Fruit fly (Drosophila melanogaster) whole organism, larva: ENCODE data around the gene Ir64a.

Experiments
- noc ChIP-seq: fragments of 200-800 bp; sonication (Bioruptor generic); optimal IDR thresholded peaks from 3 replicates; lab custom pipeline; 2019; ENCODE audit warnings: missing biosample characterization, mild to moderate bottlenecking, missing genetic modification characterization, moderate library complexity

Ir64a gene

DNA sequence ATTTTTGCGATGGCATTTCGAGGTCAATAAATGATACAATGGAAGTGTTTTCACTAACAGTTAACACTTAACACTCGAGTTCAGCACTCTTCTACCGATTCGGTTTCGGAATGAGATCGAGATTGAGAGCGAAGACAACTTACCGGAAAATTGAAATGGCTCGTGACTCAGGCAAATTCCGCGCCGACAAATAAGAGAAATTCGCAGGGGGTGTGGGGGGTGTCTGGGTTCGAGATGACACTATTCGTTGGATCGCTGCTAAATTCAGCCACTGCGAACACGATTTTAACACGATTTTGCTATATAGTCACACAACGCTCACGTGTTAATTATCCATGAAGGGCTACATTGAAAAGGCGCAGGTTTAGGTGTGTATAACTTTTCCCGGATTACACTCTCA, 28.1 kb downstream of the Ir64a start:
- TF ChIP-seq noc (tag; lab: Kevin White, UChicago): no peak

DNA sequence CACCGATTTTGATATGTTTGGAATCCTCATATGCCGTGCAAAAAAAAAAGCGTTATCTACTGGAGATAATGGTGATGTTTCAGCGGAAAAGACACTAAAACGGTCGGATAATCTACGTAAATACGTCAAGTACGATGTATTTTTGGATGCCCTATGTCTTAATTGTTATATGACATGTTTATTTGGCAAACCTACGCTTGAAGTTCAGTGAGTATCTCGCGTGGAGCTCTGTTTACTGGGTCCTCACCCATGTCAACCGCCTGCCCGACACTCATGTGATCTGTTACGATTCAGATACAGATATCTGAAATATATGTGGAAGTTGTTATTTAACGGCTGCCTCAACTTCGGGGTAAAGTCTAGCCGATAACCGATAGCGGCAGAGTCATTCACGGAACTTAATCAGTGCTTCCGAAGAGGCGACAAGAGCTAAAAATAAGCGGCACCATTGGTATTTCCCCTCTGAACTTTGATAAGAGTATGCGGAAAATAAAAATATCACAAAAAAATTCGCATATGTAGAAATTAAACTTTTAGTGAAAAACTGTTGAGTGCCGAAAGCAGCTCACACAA, 29.1 kb downstream of the Ir64a start:
- TF ChIP-seq noc (tag; lab: Kevin White, UChicago): peak; percentile 34

DNA sequence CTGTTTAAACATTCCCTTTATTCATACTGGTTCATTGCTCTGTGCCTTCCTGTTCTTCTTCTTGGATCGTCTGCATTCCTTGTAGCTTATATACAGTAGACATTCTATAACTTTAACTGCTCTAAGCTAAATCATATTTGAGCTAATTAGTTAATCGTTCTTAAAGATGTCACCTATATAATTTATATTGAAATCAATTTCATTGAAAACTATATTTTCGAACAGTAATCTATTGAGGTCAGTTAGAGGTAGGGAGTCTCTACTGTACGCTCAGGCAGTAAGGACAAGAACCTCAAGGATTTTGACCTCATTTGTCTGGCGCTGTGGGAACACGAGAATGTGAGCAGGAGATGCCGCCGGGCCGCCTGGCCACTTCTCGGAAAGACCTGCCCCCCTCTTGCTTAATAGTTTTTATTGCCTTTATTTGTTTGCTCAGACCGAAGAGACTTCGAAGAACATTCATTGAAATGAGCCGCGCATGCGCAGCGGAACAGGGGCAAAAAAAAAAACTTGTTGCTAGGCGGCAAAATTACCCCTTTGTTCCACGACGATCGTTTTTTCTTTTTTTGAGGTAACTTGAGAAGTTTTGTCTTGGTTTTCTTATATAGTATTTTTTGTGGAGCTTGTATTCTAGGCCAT, 29.8 kb downstream of the Ir64a start:
- peak; percentile 16 for TF ChIP-seq noc (tag; lab: Kevin White, UChicago)

dm6 chr3L:5351348-5351850, 31.2 kb downstream of the Ir64a start:
- no peak for TF ChIP-seq noc (tag; lab: Kevin White, UChicago)

DNA sequence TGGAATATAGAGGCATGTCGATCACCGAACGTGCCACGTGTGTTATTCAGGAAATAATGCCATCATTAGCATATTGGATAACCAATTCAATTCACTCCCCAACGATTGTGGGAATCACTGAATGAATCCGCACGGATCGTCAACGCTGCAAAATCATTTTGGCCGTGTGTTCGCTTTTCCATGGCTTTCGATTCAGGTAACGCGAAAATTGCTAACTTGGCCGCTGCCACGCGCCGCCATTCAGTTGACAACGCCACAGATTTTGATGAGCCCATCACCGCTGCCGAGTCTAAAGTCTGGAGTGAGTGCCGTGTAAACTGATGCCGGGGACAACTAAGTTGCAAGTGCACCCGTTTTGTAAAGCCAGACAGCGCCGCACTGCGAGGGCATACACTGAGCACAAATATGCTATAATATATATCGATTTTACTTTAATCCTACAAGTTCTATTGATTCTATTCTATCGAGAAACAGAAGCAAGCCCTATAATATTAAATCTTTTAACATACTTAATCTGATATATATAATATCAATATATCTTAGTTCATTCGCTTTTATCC, 32.8 kb downstream of the Ir64a start:
- no peak for TF ChIP-seq noc (tag; lab: Kevin White, UChicago)

DNA sequence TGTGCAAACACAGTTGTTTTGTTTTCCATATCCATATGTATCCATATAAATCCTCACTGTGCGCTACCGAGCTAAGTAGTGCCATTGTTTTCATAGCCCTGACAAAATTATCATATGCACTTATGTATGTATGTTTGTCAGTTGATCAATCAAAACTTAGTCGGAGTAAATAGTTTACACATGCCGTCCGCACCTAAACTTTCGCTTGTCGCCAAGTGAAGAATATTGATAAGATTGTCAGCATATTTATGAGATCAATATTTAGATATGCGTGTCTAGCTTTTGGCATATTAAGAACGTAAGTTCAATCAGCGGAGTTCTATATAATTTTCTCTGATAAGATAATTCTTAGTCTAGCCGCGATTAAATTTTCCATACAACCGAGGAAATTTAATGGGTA, 33.6 kb downstream of the Ir64a start:
- no peak for TF ChIP-seq noc (tag; lab: Kevin White, UChicago)

DNA sequence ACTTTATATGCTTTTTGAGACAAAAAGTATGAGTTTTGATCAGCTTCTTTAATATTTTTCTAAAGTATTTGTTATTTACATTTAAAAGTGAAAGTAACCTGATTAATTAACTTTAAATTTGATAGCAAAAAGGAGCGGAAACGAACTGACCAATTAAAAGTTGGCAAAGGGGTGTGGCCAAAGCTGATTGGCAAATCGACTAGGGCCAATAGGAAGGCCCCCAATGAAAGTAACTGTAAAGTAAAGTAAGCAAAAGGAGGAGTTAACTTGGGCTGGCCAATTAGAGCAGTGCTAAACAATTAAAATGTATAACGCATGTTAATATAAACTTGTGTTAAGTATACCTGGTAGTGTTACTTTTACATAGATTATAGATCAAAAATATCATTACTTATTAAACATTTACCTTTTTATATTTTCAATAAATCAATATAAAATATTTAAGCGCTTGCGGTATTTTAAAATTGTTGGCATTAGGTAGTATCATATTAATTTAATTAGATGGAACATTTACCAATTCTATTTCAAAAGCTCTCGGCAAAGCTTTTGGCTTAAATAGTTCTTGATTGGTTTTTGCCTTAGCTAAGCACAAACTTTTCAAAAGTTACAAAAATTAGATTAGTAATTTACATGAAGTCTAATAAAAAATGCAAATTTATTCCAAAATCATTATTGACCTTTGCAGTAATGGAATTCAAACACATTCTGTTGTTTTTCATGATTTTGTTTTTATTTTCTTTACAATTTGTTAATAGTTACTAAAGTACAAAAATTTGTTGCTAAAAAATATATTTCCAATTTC, 39.5 kb downstream of the Ir64a start:
- no peak for TF ChIP-seq noc (tag; lab: Kevin White, UChicago)

dm6 chr3L:5341770-5342318, 40.8 kb downstream of the Ir64a start:
- TF ChIP-seq noc (tag; lab: Kevin White, UChicago): peak; percentile 60

DNA sequence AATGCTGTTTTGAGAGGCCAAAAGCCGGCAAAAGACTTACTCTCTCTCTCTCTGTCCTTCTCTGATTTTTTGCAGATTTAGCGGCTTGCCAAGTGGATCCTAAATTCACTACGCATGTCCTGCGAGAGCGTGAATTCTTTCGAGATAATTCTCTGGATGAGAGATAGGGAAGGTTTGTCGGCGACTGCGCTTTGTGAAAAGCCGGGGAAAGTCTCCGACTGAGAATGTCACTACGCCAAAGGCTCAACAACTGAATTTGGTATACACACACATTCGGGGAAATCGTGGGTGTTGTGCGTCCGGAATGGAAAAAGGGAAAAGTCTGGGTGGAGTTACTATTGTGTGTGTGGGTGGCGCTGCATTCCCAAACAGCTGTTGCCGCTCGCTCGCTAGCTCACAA, 53.2 kb downstream of the Ir64a start:
- no peak for TF ChIP-seq noc (tag; lab: Kevin White, UChicago)
